Worm (Caenorhabditis elegans): ENCODE measurements around the gene C05G5.3.
A peak's percentile ranks its signal among the peaks of the same experiment; 100 is the strongest.

Gene C05G5.3

DNA sequence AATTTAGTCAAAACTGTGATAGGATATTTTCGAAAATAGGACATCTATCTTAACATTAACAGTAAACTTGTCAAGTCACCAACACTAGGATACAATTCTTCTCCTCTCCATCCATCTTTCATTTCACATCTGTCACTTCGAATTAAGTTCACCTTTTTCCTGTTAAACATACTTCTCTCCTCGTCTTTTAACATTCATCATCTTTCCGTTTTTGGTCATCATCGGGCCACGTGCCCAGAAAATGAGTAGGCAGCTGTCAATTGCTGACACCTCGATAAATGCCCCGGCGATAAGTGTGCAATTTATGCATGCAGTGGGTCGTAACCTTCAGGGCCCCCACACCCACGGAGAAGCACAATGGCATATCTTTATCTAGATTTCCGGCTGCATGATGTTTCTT is 28.4 kb upstream of the C05G5.3 start:
- no peak for TF ChIP-seq ceh-79 (tag; optimal IDR thresholded peaks at IDR 0.05)
- peak; percentile 18 to 92 for TF ChIP-seq let-607 (tag; optimal IDR thresholded peaks at IDR 0.05)
- no peak for TF ChIP-seq snpc-1.3 (tag; optimal IDR thresholded peaks at IDR 0.05; ENCODE audit: insufficient read depth)
- TF ChIP-seq nhr-90 (tag; optimal IDR thresholded peaks at IDR 0.05): peak; percentile 18
- TF ChIP-seq unc-130 (GFP tag; optimal IDR thresholded peaks at IDR 0.05): no peak
- peak; percentile 78 for TF ChIP-seq nhr-80 (tag; optimal IDR thresholded peaks at IDR 0.05)
- TF ChIP-seq rpc-1 (optimal IDR thresholded peaks at IDR 0.05): no peak
- TF ChIP-seq rpc-1 (tag; optimal IDR thresholded peaks at IDR 0.05): no peak
- TF ChIP-seq lir-1 (GFP tag; conservative IDR thresholded peaks at IDR 0.05): no peak
- TF ChIP-seq chd-7 (tag; optimal IDR thresholded peaks at IDR 0.05): no peak
- no peak for TF ChIP-seq hsf-1 (GFP tag; IDR thresholded peaks at IDR 0.05)
- no peak for TF ChIP-seq C06A6.2 (GFP tag; conservative IDR thresholded peaks at IDR 0.05)
- peak; percentile 71 for TF ChIP-seq atf-7 (tag; optimal IDR thresholded peaks at IDR 0.05)
- TF ChIP-seq dox-1 (GFP tag; IDR thresholded peaks at IDR 0.05): peak; percentile 38; the same call in 1 of the 2 replicates
- TF ChIP-seq mes-4 (tag; optimal IDR thresholded peaks at IDR 0.05): no peak
- no peak for TF ChIP-seq Y95B8A.8 (GFP tag; IDR thresholded peaks at IDR 0.05)
- peak; percentile 57 for TF ChIP-seq unc-62 (GFP tag; optimal IDR thresholded peaks at IDR 0.05)
- TF ChIP-seq F22D6.2 (tag; optimal IDR thresholded peaks at IDR 0.05): no peak
- no peak for TF ChIP-seq hlh-26 (GFP tag; conservative IDR thresholded peaks at IDR 0.05)
- TF ChIP-seq ceh-58 (GFP tag; IDR thresholded peaks at IDR 0.05): no peak

ce11 chrX:14778112-14778511 is 26.3 kb upstream of the C05G5.3 start:
- TF ChIP-seq F39B2.1 (GFP tag; IDR thresholded peaks at IDR 0.05): no peak
- TF ChIP-seq aptf-2 (GFP tag; conservative IDR thresholded peaks at IDR 0.05): no peak
- no peak for TF ChIP-seq K12H6.12 (tag; optimal IDR thresholded peaks at IDR 0.05)
- no peak for TF ChIP-seq mxl-1 (tag; optimal IDR thresholded peaks at IDR 0.05)
- TF ChIP-seq unc-62 (GFP tag; optimal IDR thresholded peaks at IDR 0.05): no peak
- TF ChIP-seq ZK185.1 (tag; optimal IDR thresholded peaks at IDR 0.05; ENCODE audit: poor library complexity, severe bottlenecking): no peak
- TF ChIP-seq lsy-27 (tag; optimal IDR thresholded peaks at IDR 0.05; ENCODE audit: borderline replicate concordance, insufficient read depth): no peak
- no peak for TF ChIP-seq nfya-1 (tag; optimal IDR thresholded peaks at IDR 0.05; ENCODE audit: borderline replicate concordance, insufficient read depth)
- no peak for TF ChIP-seq F49E8.2 (tag; optimal IDR thresholded peaks at IDR 0.05; ENCODE audit: insufficient read depth)
- TF ChIP-seq let-526 (GFP tag; IDR thresholded peaks at IDR 0.05): no peak

DNA sequence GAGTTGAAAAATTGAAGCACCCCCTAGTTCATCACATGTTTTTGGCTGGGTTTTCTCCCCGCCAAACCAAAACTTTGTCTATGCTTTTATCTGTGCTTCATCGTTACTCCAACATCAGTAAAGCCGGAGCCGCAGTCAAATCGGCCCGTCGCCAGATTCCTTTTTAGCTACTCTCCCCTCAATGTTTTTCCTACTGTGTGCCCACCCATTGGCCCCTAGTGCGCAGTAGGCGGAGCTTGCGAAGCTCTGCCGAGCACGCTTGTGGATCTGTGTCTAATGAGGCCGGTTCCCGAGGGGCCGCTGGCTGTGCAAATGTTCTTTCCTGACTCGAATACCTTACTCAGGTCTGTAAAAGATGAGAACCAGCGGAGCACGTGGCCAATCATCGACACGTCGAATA is 24.5 kb upstream of the C05G5.3 start:
- TF ChIP-seq hmg-20 (GFP tag; IDR thresholded peaks at IDR 0.05): no peak
- peak; percentile 77 for TF ChIP-seq zfh-2 (GFP tag; conservative IDR thresholded peaks at IDR 0.05)
- TF ChIP-seq Y67H2A.10 (GFP tag; conservative IDR thresholded peaks at IDR 0.05): no peak

ce11 chrX:14775222-14775621 is 23.4 kb upstream of the C05G5.3 start:
- TF ChIP-seq ztf-22 (GFP tag; optimal IDR thresholded peaks at IDR 0.05): no peak
- TF ChIP-seq nhr-80 (tag; optimal IDR thresholded peaks at IDR 0.05): no peak
- no peak for TF ChIP-seq aptf-3 (GFP tag; IDR thresholded peaks at IDR 0.05)
- no peak for TF ChIP-seq madf-3 (GFP tag; IDR thresholded peaks at IDR 0.05)
- no peak for TF ChIP-seq lin-35 (GFP tag; optimal IDR thresholded peaks at IDR 0.05)
- no peak for TF ChIP-seq F39B2.1 (GFP tag; IDR thresholded peaks at IDR 0.05)
- no peak for TF ChIP-seq snpc-1.1 (tag; optimal IDR thresholded peaks at IDR 0.05; ENCODE audit: insufficient read depth)
- no peak for TF ChIP-seq somi-1 (GFP tag; optimal IDR thresholded peaks at IDR 0.05)
- no peak for TF ChIP-seq C06A6.2 (GFP tag; conservative IDR thresholded peaks at IDR 0.05)
- TF ChIP-seq chd-7 (tag; optimal IDR thresholded peaks at IDR 0.05): no peak
- TF ChIP-seq F10E7.11 (tag; optimal IDR thresholded peaks at IDR 0.05): no peak
- TF ChIP-seq nhr-179 (tag; optimal IDR thresholded peaks at IDR 0.05): no peak
- TF ChIP-seq lir-1 (GFP tag; conservative IDR thresholded peaks at IDR 0.05): no peak
- TF ChIP-seq F49E8.2 (tag; optimal IDR thresholded peaks at IDR 0.05; ENCODE audit: insufficient read depth): no peak
- no peak for TF ChIP-seq fkh-3 (tag; optimal IDR thresholded peaks at IDR 0.05)
